Worm (Caenorhabditis elegans) whole organism, late embryonic: ENCODE results near the gene srh-23.

Experiments
- che-1 ChIP-seq: sonication (generic microtip); optimal IDR thresholded peaks from 2 replicates; lab custom pipeline; 2016; ENCODE audit warnings: mild to moderate bottlenecking, missing genetic modification characterization, missing compliant biosample characterization
- dve-1 ChIP-seq: sonication (generic microtip); optimal IDR thresholded peaks from 2 replicates; lab custom pipeline; 2017; ENCODE audit warnings: antibody characterized with exemption, mild to moderate bottlenecking, missing genetic modification characterization, missing compliant biosample characterization
- eyg-1 ChIP-seq: sonication (generic microtip); optimal IDR thresholded peaks from 2 replicates; lab custom pipeline; 2016; ENCODE audit warnings: missing genotype, missing genetic modification characterization, missing compliant biosample characterization
- hlh-13 ChIP-seq: fragments of 200-800 bp; sonication (Bioruptor generic); optimal IDR thresholded peaks from 2 replicates; lab custom pipeline; 2018; ENCODE audit warnings: mild to moderate bottlenecking, missing genetic modification characterization, missing compliant biosample characterization
- hlh-6 ChIP-seq: sonication (generic microtip); optimal IDR thresholded peaks from 2 replicates; lab custom pipeline; 2016; ENCODE audit warnings: missing genotype, missing genetic modification characterization, missing compliant biosample characterization
- madf-2 ChIP-seq: sonication (generic microtip); optimal IDR thresholded peaks from 2 replicates; lab custom pipeline; 2017; ENCODE audit warnings: missing genetic modification characterization, missing compliant biosample characterization
- pqm-1 ChIP-seq: sonication (generic microtip); optimal IDR thresholded peaks from 2 replicates; lab custom pipeline; 2016; ENCODE audit warnings: missing genetic modification characterization, missing compliant biosample characterization
- rnt-1 ChIP-seq: sonication (generic microtip); optimal IDR thresholded peaks from 2 replicates; lab custom pipeline; 2016; ENCODE audit warnings: missing genetic modification characterization, missing compliant biosample characterization
- sox-2 ChIP-seq: fragments of 200-800 bp; sonication (Bioruptor generic); IDR thresholded peaks from 2 replicates; pipeline ENCODE4 v1.3.6; 2022; ENCODE audit warnings: missing genetic modification reagents, missing genetic modification characterization, missing compliant biosample characterization
- tbx-2 ChIP-seq: sonication (generic microtip); optimal IDR thresholded peaks from 2 replicates; lab custom pipeline; 2016; ENCODE audit warnings: missing genetic modification characterization, missing compliant biosample characterization
- tbx-7 ChIP-seq: sonication (generic microtip); optimal IDR thresholded peaks from 2 replicates; lab custom pipeline; 2016; ENCODE audit warnings: missing genotype, missing genetic modification characterization, missing compliant biosample characterization
- unc-3 ChIP-seq, 2 experiments: fragments of 200-800 bp in 1 of 2; sonication (Bioruptor generic) in 1 of 2; sonication (generic microtip) in 1 of 2; conservative IDR thresholded peaks in 1 of 2; optimal IDR thresholded peaks in 1 of 2; 2 replicates each; pipeline versions ENCODE4 v1.3.6 to Lab custom; 2016 to 2022; ENCODE audit warnings: missing compliant biosample characterization in 2 of 2, missing genetic modification characterization in 2 of 2, missing genetic modification reagents in 1 of 2
- unc-86 ChIP-seq: sonication (generic microtip); optimal IDR thresholded peaks from 2 replicates; lab custom pipeline; 2016; ENCODE audit warnings: missing genetic modification characterization, missing compliant biosample characterization

- TF ChIP-seq che-1 (tag; lab: Kevin White, UChicago) (no peak), hlh-6 (tag; lab: Kevin White, UChicago) (no peak), tbx-2 (tag; lab: Kevin White, UChicago) (no peak), unc-86 (no peak), tbx-7 (tag; lab: Kevin White, UChicago) (no peak), rnt-1 (tag; lab: Kevin White, UChicago) (no peak), unc-3 (GFP tag; conservative IDR thresholded peaks at IDR 0.05; lab: Robert Waterston, UW) (no peak), unc-3 (tag; optimal IDR thresholded peaks at IDR 0.05; lab: Kevin White, UChicago) (no peak), sox-2 (no peak), eyg-1 (tag; lab: Kevin White, UChicago) (no peak), dve-1 (no peak), hlh-13 (GFP tag; lab: Kevin White, UChicago) (no peak), pqm-1 (tag; lab: Kevin White, UChicago) (no peak), madf-2 (tag; lab: Kevin White, UChicago) (no peak)
These were observed 19.8 kb upstream of the srh-23 start, which contains the start of gene ugt-67 for ce11 chrV:4901074-4901473.
